Worm (Caenorhabditis elegans) whole organism, L1 larva: Measurements from ENCODE around the gene srsx-21.

Experiments used
- C04F5.9 ChIP-seq: sonication (generic microtip); optimal IDR thresholded peaks from 2 replicates; lab custom pipeline; 2016; ENCODE audit warnings: missing genetic modification characterization, missing compliant biosample characterization
- C16A3.4 ChIP-seq: fragments of 150-350 bp; optimal IDR thresholded peaks from 2 replicates; lab custom pipeline; 2014; ENCODE audit warnings: missing biosample characterization, missing genetic modification characterization
- C34B4.2 ChIP-seq: sonication (generic microtip); optimal IDR thresholded peaks from 2 replicates; lab custom pipeline; 2017; ENCODE audit warnings: mild to moderate bottlenecking, missing genetic modification characterization, missing compliant biosample characterization
- F16B12.6 ChIP-seq: fragments of 150-350 bp; optimal IDR thresholded peaks from 2 replicates; lab custom pipeline; 2014; ENCODE audit warnings: missing biosample characterization, missing genetic modification characterization
- aha-1 ChIP-seq: fragments of 150-350 bp; optimal IDR thresholded peaks from 2 replicates; lab custom pipeline; 2014; ENCODE audit warnings: missing biosample characterization, missing genetic modification characterization
- alr-1 ChIP-seq: fragments of 200-800 bp; sonication (Bioruptor generic); optimal IDR thresholded peaks from 2 replicates; lab custom pipeline; 2018; ENCODE audit warnings: borderline replicate concordance, mild to moderate bottlenecking, missing genetic modification characterization, missing compliant biosample characterization
- blmp-1 ChIP-seq: fragments of 150-350 bp; optimal IDR thresholded peaks from 2 replicates; lab custom pipeline; 2014; ENCODE audit warnings: missing biosample characterization, missing genetic modification characterization
- ceh-8 ChIP-seq: fragments of 200-800 bp; sonication (Bioruptor generic); optimal IDR thresholded peaks from 2 replicates; lab custom pipeline; 2018; ENCODE audit warnings: mild to moderate bottlenecking, missing genetic modification characterization, moderate library complexity, missing compliant biosample characterization
- ceh-82 ChIP-seq, 3 experiments: fragments of 150-350 bp in 1 of 3; sonication (generic microtip) in 2 of 3; optimal IDR thresholded peaks; 2 replicates each; lab custom pipeline; 2014 to 2017; ENCODE audit warnings: missing biosample characterization in 3 of 3, missing genetic modification characterization in 3 of 3
- ceh-88 ChIP-seq: fragments of 200-800 bp; sonication (Bioruptor generic); IDR thresholded peaks from 2 replicates; pipeline ENCODE4 v1.3.6; 2022; ENCODE audit warnings: missing genetic modification characterization, missing compliant biosample characterization
- ces-1 ChIP-seq: fragments of 150-350 bp; optimal IDR thresholded peaks from 2 replicates; lab custom pipeline; 2014; ENCODE audit warnings: missing biosample characterization, missing genetic modification reagents, missing genetic modification characterization
- dpl-1 ChIP-seq, 3 experiments: fragments of 150-350 bp in 2 of 3; sonication (generic microtip) in 1 of 3; optimal IDR thresholded peaks; 2 replicates each; lab custom pipeline; 2014 to 2017; ENCODE audit warnings: missing biosample characterization in 3 of 3, missing genetic modification characterization in 3 of 3, missing genetic modification reagents in 3 of 3
- dsc-1 ChIP-seq: sonication (generic microtip); optimal IDR thresholded peaks from 2 replicates; lab custom pipeline; 2016; ENCODE audit warnings: mild to moderate bottlenecking, missing genetic modification characterization, missing compliant biosample characterization
- egl-13 ChIP-seq: sonication (generic microtip); optimal IDR thresholded peaks from 2 replicates; lab custom pipeline; 2016; ENCODE audit warnings: missing genotype, missing genetic modification reagents, missing genetic modification characterization, missing compliant biosample characterization
- egl-27 ChIP-seq, 2 experiments: fragments of 150-350 bp in 1 of 2; sonication (generic microtip); optimal IDR thresholded peaks; 3 replicates each; lab custom pipeline; 2017 to 2018; ENCODE audit warnings: missing biosample characterization in 2 of 2, missing genetic modification characterization in 2 of 2, missing genetic modification reagents in 2 of 2
- fkh-10 ChIP-seq: sonication (generic microtip); optimal IDR thresholded peaks from 2 replicates; lab custom pipeline; 2017; ENCODE audit warnings: missing biosample characterization, missing genetic modification reagents, missing genetic modification characterization
- fkh-8 ChIP-seq: sonication (generic microtip); optimal IDR thresholded peaks from 2 replicates; lab custom pipeline; 2016; ENCODE audit warnings: mild to moderate bottlenecking, missing genetic modification characterization, missing compliant biosample characterization
- fos-1 ChIP-seq: fragments of 150-350 bp; optimal IDR thresholded peaks from 2 replicates; lab custom pipeline; 2014; ENCODE audit warnings: missing biosample characterization, missing genetic modification characterization
- hlh-4 ChIP-seq: sonication (generic microtip); optimal IDR thresholded peaks from 2 replicates; lab custom pipeline; 2016; ENCODE audit warnings: mild to moderate bottlenecking, missing genetic modification characterization, missing compliant biosample characterization
- isw-1 ChIP-seq: fragments of 200-800 bp; sonication (Bioruptor generic); IDR thresholded peaks from 2 replicates; pipeline ENCODE4 v1.3.6; 2022; ENCODE audit warnings: missing genetic modification characterization, missing compliant biosample characterization
- lin-13 ChIP-seq: fragments of 150-350 bp; optimal IDR thresholded peaks from 2 replicates; lab custom pipeline; 2014; ENCODE audit warnings: missing biosample characterization, missing genetic modification reagents, missing genetic modification characterization
- lin-14 ChIP-seq: fragments of 200-800 bp; sonication (Bioruptor generic); optimal IDR thresholded peaks from 2 replicates; lab custom pipeline; 2018; ENCODE audit warnings: mild to moderate bottlenecking, missing genetic modification characterization, moderate library complexity, missing compliant biosample characterization
- lir-3 ChIP-seq: sonication (generic microtip); optimal IDR thresholded peaks from 2 replicates; lab custom pipeline; 2016; ENCODE audit warnings: mild to moderate bottlenecking, missing genetic modification characterization, moderate library complexity, missing compliant biosample characterization; ENCODE audit not compliant: poor library complexity
- lsy-2 ChIP-seq, 2 experiments: fragments of 150-350 bp; optimal IDR thresholded peaks; 2 replicates each; lab custom pipeline; 2014; ENCODE audit warnings: missing biosample characterization in 2 of 2, missing genetic modification characterization in 2 of 2
- mab-9 ChIP-seq: fragments of 200-800 bp; sonication (Bioruptor generic); IDR thresholded peaks from 2 replicates; pipeline ENCODE4 v1.3.6; 2022; ENCODE audit warnings: missing genetic modification reagents, missing genetic modification characterization, missing compliant biosample characterization
- mep-1 ChIP-seq: fragments of 150-350 bp; optimal IDR thresholded peaks from 2 replicates; lab custom pipeline; 2014; ENCODE audit warnings: missing biosample characterization, missing genetic modification characterization
- nhr-237 ChIP-seq: fragments of 150-350 bp; optimal IDR thresholded peaks from 2 replicates; lab custom pipeline; 2014; ENCODE audit warnings: missing biosample characterization, missing genetic modification characterization
- nhr-71 ChIP-seq: sonication (generic microtip); optimal IDR thresholded peaks from 2 replicates; lab custom pipeline; 2016; ENCODE audit warnings: mild to moderate bottlenecking, missing genetic modification characterization, moderate library complexity, missing compliant biosample characterization
- nhr-77 ChIP-seq: fragments of 150-350 bp; optimal IDR thresholded peaks from 2 replicates; lab custom pipeline; 2014; ENCODE audit warnings: missing biosample characterization, missing genetic modification characterization
- nhr-90 ChIP-seq: sonication (generic microtip); optimal IDR thresholded peaks from 2 replicates; lab custom pipeline; 2016; ENCODE audit warnings: mild to moderate bottlenecking, missing genetic modification characterization, missing compliant biosample characterization; ENCODE audit not compliant: poor library complexity
- pax-3 ChIP-seq: fragments of 200-800 bp; sonication (Bioruptor generic); optimal IDR thresholded peaks from 2 replicates; lab custom pipeline; 2018; ENCODE audit warnings: mild to moderate bottlenecking, missing genetic modification characterization, moderate library complexity, missing compliant biosample characterization
- pqm-1 ChIP-seq: sonication (generic microtip); optimal IDR thresholded peaks from 3 replicates; lab custom pipeline; 2017; ENCODE audit warnings: missing biosample characterization, missing genetic modification characterization
- snu-23 ChIP-seq: sonication (generic microtip); optimal IDR thresholded peaks from 2 replicates; lab custom pipeline; 2016; ENCODE audit warnings: missing genetic modification characterization, missing compliant biosample characterization
- swsn-7 ChIP-seq: sonication (generic microtip); optimal IDR thresholded peaks from 2 replicates; lab custom pipeline; 2016; ENCODE audit warnings: missing genetic modification characterization, missing compliant biosample characterization
- unc-130 ChIP-seq: fragments of 150-350 bp; optimal IDR thresholded peaks from 2 replicates; lab custom pipeline; 2017; ENCODE audit warnings: missing biosample characterization, missing genetic modification characterization, inconsistent platforms
- unc-30 ChIP-seq: sonication (generic microtip); optimal IDR thresholded peaks from 2 replicates; lab custom pipeline; 2017; ENCODE audit warnings: missing biosample characterization, missing genetic modification characterization
- vab-15 ChIP-seq: sonication (generic microtip); optimal IDR thresholded peaks from 2 replicates; lab custom pipeline; 2017; ENCODE audit warnings: missing genotype, mild to moderate bottlenecking, missing genetic modification characterization, missing compliant biosample characterization
- zag-1 ChIP-seq: fragments of 150-350 bp; optimal IDR thresholded peaks from 2 replicates; lab custom pipeline; 2014; ENCODE audit warnings: missing biosample characterization, missing genetic modification characterization
- zip-4 ChIP-seq: fragments of 200-800 bp; sonication (Bioruptor generic); optimal IDR thresholded peaks from 2 replicates; lab custom pipeline; 2018; ENCODE audit warnings: mild to moderate bottlenecking, missing genetic modification characterization, moderate library complexity, missing compliant biosample characterization
- ztf-11 ChIP-seq, 2 experiments: sonication (generic microtip); optimal IDR thresholded peaks; 2 replicates each; lab custom pipeline; 2016 to 2017; ENCODE audit warnings: missing genetic modification characterization in 2 of 2, missing biosample characterization in 1 of 2, missing compliant biosample characterization in 1 of 2

Gene srsx-21

DNA sequence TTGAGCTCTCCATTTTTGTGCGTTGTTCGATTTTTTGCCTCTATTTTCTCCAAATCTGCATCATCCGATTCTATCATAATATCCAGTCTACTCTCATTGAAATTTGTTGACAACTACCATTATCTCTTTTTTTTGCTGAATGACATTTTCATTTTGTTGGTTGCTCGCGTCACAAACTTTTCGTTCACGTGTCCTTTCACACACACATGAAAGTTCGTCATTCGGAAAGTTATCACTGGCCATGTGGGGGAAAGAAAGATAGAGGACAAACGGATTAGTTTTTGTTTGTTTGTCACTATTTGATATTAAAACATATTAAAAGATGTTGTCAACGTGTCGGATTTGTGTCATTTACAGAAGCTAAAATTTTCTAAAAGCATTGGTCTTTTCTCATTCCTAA is 42.8 kb upstream of the srsx-21 start (continued):
- TF ChIP-seq vab-15 (tag; lab: Kevin White, UChicago) (no peak), nhr-71 (peak; percentile 42)

DNA sequence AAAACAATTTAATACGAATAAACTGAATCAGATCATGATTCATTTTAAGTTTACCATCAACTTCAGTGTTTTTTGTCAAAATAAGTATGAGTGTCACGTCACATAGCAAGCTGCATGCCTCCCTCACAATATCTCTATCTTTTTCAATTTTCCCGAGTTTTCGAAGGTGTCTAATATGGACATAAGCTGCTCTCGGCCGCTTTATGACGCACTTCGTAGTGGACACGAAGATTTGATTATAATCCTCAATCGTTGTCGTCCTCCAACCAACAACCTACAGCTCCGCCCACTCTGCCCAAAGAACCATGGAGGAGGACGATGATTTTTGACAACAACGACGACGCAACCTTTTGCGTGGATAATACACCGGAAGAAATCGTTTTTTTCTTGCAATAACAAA is 41.8 kb upstream of the srsx-21 start:
- TF ChIP-seq fos-1 (tag; lab: Kevin White, UChicago) (no peak), nhr-77 (no peak), ztf-11 (tag; optimal IDR thresholded peaks at IDR 0.05; lab: Kevin White, UChicago) (no peak), lin-13 (GFP tag; lab: Kevin White, UChicago) (no peak), hlh-4 (no peak), dpl-1 (GFP tag; optimal IDR thresholded peaks at IDR 0.05; lab: Kevin White, UChicago) (no peak), snu-23 (GFP tag; lab: Kevin White, UChicago) (no peak), dsc-1 (peak; percentile 77), F16B12.6 (tag; lab: Kevin White, UChicago) (no peak), fkh-10 (GFP tag; lab: Kevin White, UChicago) (peak; percentile 24), pax-3 (tag; lab: Kevin White, UChicago) (peak; percentile 30), ceh-8 (GFP tag; lab: Kevin White, UChicago) (no peak), C34B4.2 (tag; lab: Kevin White, UChicago) (no peak), blmp-1 (tag; lab: Kevin White, UChicago) (no peak), lir-3 (tag; lab: Kevin White, UChicago) (no peak), unc-130 (tag; lab: Kevin White, UChicago) (no peak), nhr-237 (tag; lab: Kevin White, UChicago) (no peak), ces-1 (no peak), pqm-1 (no peak), unc-30 (no peak), zag-1 (tag; lab: Kevin White, UChicago) (no peak), swsn-7 (no peak), lsy-2 (tag; optimal IDR thresholded peaks at IDR 0.05; lab: Kevin White, UChicago) (no peak), ceh-82 (tag; optimal IDR thresholded peaks at IDR 0.05; lab: Kevin White, UChicago) (no peak), fkh-8 (tag; lab: Kevin White, UChicago) (peak; percentile 52), mep-1 (tag; lab: Kevin White, UChicago) (no peak), ceh-88 (GFP tag; lab: Robert Waterston, UW) (no peak), mab-9 (GFP tag; lab: Robert Waterston, UW) (no peak), C16A3.4 (tag; lab: Kevin White, UChicago) (no peak)

ce11 chrV:9796562-9796961 is 41.2 kb upstream of the srsx-21 start, which contains the start of gene F46B6.9:
Gene F46B6.9 (plus strand): TSS chrV:9796862.
- no peak for TF ChIP-seq lin-14 (GFP tag; lab: Kevin White, UChicago)
- no peak for TF ChIP-seq mab-9 (GFP tag; lab: Robert Waterston, UW)
- TF ChIP-seq zip-4, result no peak
- no peak for TF ChIP-seq mep-1 (tag; lab: Kevin White, UChicago)
- no peak for TF ChIP-seq C34B4.2 (tag; lab: Kevin White, UChicago)
- TF ChIP-seq C16A3.4 (tag; lab: Kevin White, UChicago), result no peak
- TF ChIP-seq isw-1 (GFP tag; lab: Robert Waterston, UW), result no peak
- TF ChIP-seq pqm-1, result no peak
- no peak for TF ChIP-seq C04F5.9 (tag; lab: Kevin White, UChicago)
- TF ChIP-seq alr-1 (tag; lab: Kevin White, UChicago), result no peak
- no peak for TF ChIP-seq egl-13 (tag; lab: Kevin White, UChicago)
- no peak for TF ChIP-seq nhr-90 (tag; lab: Kevin White, UChicago)
- TF ChIP-seq egl-27 (tag; optimal IDR thresholded peaks at IDR 0.05; lab: Kevin White, UChicago), result no peak
- no peak for TF ChIP-seq aha-1 (tag; lab: Kevin White, UChicago)
